Worm (Caenorhabditis elegans): ENCODE measurements around the gene ubc-9.
A peak's percentile ranks its signal among the peaks of the same experiment; 100 is the strongest.

ubc-9 gene

ce11 chrIV:4686898-4687297, 36.1 kb downstream of the ubc-9 start:
- TF ChIP-seq hlh-26 (GFP tag; conservative IDR thresholded peaks at IDR 0.05) (no peak), attf-6 (GFP tag; IDR thresholded peaks at IDR 0.05) (no peak), lir-1 (GFP tag; conservative IDR thresholded peaks at IDR 0.05) (no peak), mel-28 (tag; optimal IDR thresholded peaks at IDR 0.05; ENCODE audit: borderline replicate concordance) (no peak), aptf-2 (GFP tag; conservative IDR thresholded peaks at IDR 0.05) (no peak), zfh-2 (GFP tag; conservative IDR thresholded peaks at IDR 0.05) (peak; percentile 66)

- no peak for TF ChIP-seq aptf-3 (GFP tag; IDR thresholded peaks at IDR 0.05)
- no peak for TF ChIP-seq F23B12.7 (tag; optimal IDR thresholded peaks at IDR 0.05; ENCODE audit: insufficient read depth)
- no peak for TF ChIP-seq mel-28 (tag; optimal IDR thresholded peaks at IDR 0.05; ENCODE audit: borderline replicate concordance)
- TF ChIP-seq lin-26 (GFP tag; IDR thresholded peaks at IDR 0.05) = no peak
- TF ChIP-seq ceh-58 (GFP tag; IDR thresholded peaks at IDR 0.05) = no peak
- no peak for TF ChIP-seq akir-1 (GFP tag; optimal IDR thresholded peaks at IDR 0.05)
- no peak for TF ChIP-seq nhr-90 (tag; optimal IDR thresholded peaks at IDR 0.05)
- no peak for TF ChIP-seq T07F8.4 (tag; optimal IDR thresholded peaks at IDR 0.05)
- TF ChIP-seq lin-54 (GFP tag; optimal IDR thresholded peaks at IDR 0.05) = no peak
- no peak for TF ChIP-seq dox-1 (GFP tag; IDR thresholded peaks at IDR 0.05)
- no peak for TF ChIP-seq mes-4 (tag; optimal IDR thresholded peaks at IDR 0.05)
- no peak for TF ChIP-seq lin-40 (tag; optimal IDR thresholded peaks at IDR 0.05)
- TF ChIP-seq hmg-1.2 (GFP tag; IDR thresholded peaks at IDR 0.05) = no peak
- no peak for TF ChIP-seq B0019.2 (GFP tag; conservative IDR thresholded peaks at IDR 0.05)
- TF ChIP-seq attf-3 (GFP tag; conservative IDR thresholded peaks at IDR 0.05) = no peak
- TF ChIP-seq ceh-100 (GFP tag; IDR thresholded peaks at IDR 0.05) = no peak
- no peak for TF ChIP-seq snpc-1.3 (tag; optimal IDR thresholded peaks at IDR 0.05; ENCODE audit: insufficient read depth)
- no peak for TF ChIP-seq Y95B8A.8 (GFP tag; IDR thresholded peaks at IDR 0.05)
These were observed 37.4 kb downstream of the ubc-9 start, which contains the start of gene bus-4 for ce11 chrIV:4688221-4688620. bus-4 (plus strand) TSS chrIV:4688269.

ce11 chrIV:4692463-4692862, 41.6 kb downstream of the ubc-9 start, which contains the start of gene spe-51:
spe-51 (plus strand) TSS chrIV:4692763.
- TF ChIP-seq cebp-2 (GFP tag; IDR thresholded peaks at IDR 0.05) = no peak
- no peak for TF ChIP-seq lin-54 (GFP tag; optimal IDR thresholded peaks at IDR 0.05)
- no peak for TF ChIP-seq ceh-40 (GFP tag; IDR thresholded peaks at IDR 0.05)
- no peak for TF ChIP-seq F39B2.1 (GFP tag; IDR thresholded peaks at IDR 0.05)
- TF ChIP-seq F52B5.7 (tag; optimal IDR thresholded peaks at IDR 0.05) = no peak
- TF ChIP-seq egl-18 (GFP tag; IDR thresholded peaks at IDR 0.05) = no peak
- TF ChIP-seq B0035.1 (tag; optimal IDR thresholded peaks at IDR 0.05) = no peak
- no peak for TF ChIP-seq xnd-1 (tag; optimal IDR thresholded peaks at IDR 0.05)
- no peak for TF ChIP-seq mel-28 (tag; optimal IDR thresholded peaks at IDR 0.05; ENCODE audit: borderline replicate concordance)
- no peak for TF ChIP-seq Y95B8A.8 (GFP tag; IDR thresholded peaks at IDR 0.05)

Data from whole organism, young adult.